Fruit fly (Drosophila melanogaster) whole organism, embryonic: ENCODE data around the gene CG34338.
A peak's percentile ranks its signal among the peaks of the same experiment; 100 is the strongest.

Experiments used
- Awh ChIP-seq: fragments of 200-800 bp; sonication (Bioruptor generic); IDR thresholded peaks from 2 replicates; pipeline ENCODE4, ENCODE4 v1.3.6; 2022; ENCODE audit warnings: missing biosample characterization, missing genetic modification characterization
- CG11723 ChIP-seq: fragments of 200-800 bp; sonication (Bioruptor generic); optimal IDR thresholded peaks from 2 replicates; lab custom pipeline; 2017; ENCODE audit warnings: missing biosample characterization, mild to moderate bottlenecking, missing genetic modification characterization
- CG12236 ChIP-seq: fragments of 200-800 bp; sonication (Bioruptor generic); optimal IDR thresholded peaks from 2 replicates; lab custom pipeline; 2016; ENCODE audit warnings: missing biosample characterization, missing genetic modification characterization
- CG12299 ChIP-seq: fragments of 200-800 bp; sonication (Bioruptor generic); optimal IDR thresholded peaks from 2 replicates; lab custom pipeline; 2018; ENCODE audit warnings: missing biosample characterization, mild to moderate bottlenecking, missing genetic modification characterization
- CG12659 ChIP-seq: fragments of 200-800 bp; sonication (Bioruptor generic); optimal IDR thresholded peaks from 3 replicates; lab custom pipeline; 2017; ENCODE audit warnings: mild to moderate bottlenecking, missing biosample characterization, missing genetic modification reagents, missing genetic modification characterization
- CG12769 ChIP-seq: fragments of 200-800 bp; sonication (Bioruptor generic); optimal IDR thresholded peaks from 2 replicates; lab custom pipeline; 2019; ENCODE audit warnings: missing biosample characterization, mild to moderate bottlenecking, missing genetic modification characterization, moderate library complexity
- CG13775 ChIP-seq: fragments of 200-800 bp; sonication (Bioruptor generic); optimal IDR thresholded peaks from 3 replicates; lab custom pipeline; 2017; ENCODE audit warnings: missing biosample characterization, mild to moderate bottlenecking, missing genetic modification characterization
- CG14667 ChIP-seq: fragments of 200-800 bp; sonication (Bioruptor generic); IDR thresholded peaks from 2 replicates; pipeline ENCODE4 v1.3.6; 2022; ENCODE audit warnings: missing biosample characterization, missing genetic modification characterization
- CG14860 ChIP-seq: fragments of 200-800 bp; sonication (Bioruptor generic); IDR thresholded peaks from 3 replicates; pipeline ENCODE4 v1.3.6; 2022; ENCODE audit warnings: missing biosample characterization, missing genetic modification characterization; ENCODE audit not compliant: partially characterized antibody
- CG1603 ChIP-seq: fragments of 200-800 bp; sonication (Bioruptor generic); optimal IDR thresholded peaks from 2 replicates; lab custom pipeline; 2019; ENCODE audit warnings: missing biosample characterization, mild to moderate bottlenecking, missing genetic modification characterization, moderate library complexity
- CG16779 ChIP-seq: fragments of 200-800 bp; sonication (Bioruptor generic); IDR thresholded peaks from 2 replicates; pipeline ENCODE4 v1.3.6; 2022; ENCODE audit warnings: missing biosample characterization, missing genetic modification characterization
- CG18011 ChIP-seq: fragments of 200-800 bp; sonication (Bioruptor generic); optimal IDR thresholded peaks from 2 replicates; lab custom pipeline; 2017; ENCODE audit warnings: missing biosample characterization, missing genetic modification characterization, mild to moderate bottlenecking, moderate library complexity, missing genotype
- CG2120 ChIP-seq: fragments of 200-800 bp; sonication (Bioruptor generic); optimal IDR thresholded peaks from 3 replicates; lab custom pipeline; 2016; ENCODE audit warnings: missing biosample characterization, missing genetic modification characterization
- CG2202 ChIP-seq: fragments of 200-800 bp; sonication (Bioruptor generic); optimal IDR thresholded peaks from 2 replicates; lab custom pipeline; 2018; ENCODE audit warnings: missing biosample characterization, mild to moderate bottlenecking, missing genetic modification characterization
- CG31388 ChIP-seq: fragments of 200-800 bp; sonication (Bioruptor generic); optimal IDR thresholded peaks from 2 replicates; lab custom pipeline; 2016; ENCODE audit warnings: missing biosample characterization, missing genetic modification characterization
- CG32772 ChIP-seq: fragments of 200-800 bp; sonication (Bioruptor generic); IDR thresholded peaks from 2 replicates; pipeline ENCODE4 v1.3.6; 2022; ENCODE audit warnings: missing biosample characterization, missing genetic modification characterization
- CG3838 ChIP-seq: fragments of 200-800 bp; sonication (Bioruptor generic); optimal IDR thresholded peaks from 3 replicates; lab custom pipeline; 2016; ENCODE audit warnings: missing biosample characterization, missing genetic modification characterization
- CG4404 ChIP-seq: fragments of 200-800 bp; sonication (Bioruptor generic); IDR thresholded peaks from 2 replicates; pipeline ENCODE4 v1.3.6; 2022; ENCODE audit warnings: missing biosample characterization, missing genetic modification characterization
- Ets65A ChIP-seq: fragments of 200-800 bp; sonication (Bioruptor generic); peaks from one replicate; lab custom pipeline; 2016; ENCODE audit warnings: missing biosample characterization, missing genetic modification characterization
- Hsf ChIP-seq: fragments of 200-800 bp; sonication (Bioruptor generic); optimal IDR thresholded peaks from 3 replicates; lab custom pipeline; 2016; ENCODE audit warnings: missing biosample characterization, missing genetic modification characterization
- Lhr ChIP-seq: fragments of 200-800 bp; sonication (Bioruptor generic); optimal IDR thresholded peaks from 3 replicates; lab custom pipeline; 2017; ENCODE audit warnings: mild to moderate bottlenecking, missing biosample characterization, missing genetic modification reagents, missing genetic modification characterization
- Max ChIP-seq: fragments of 200-800 bp; sonication (Bioruptor generic); optimal IDR thresholded peaks from 2 replicates; lab custom pipeline; 2016; ENCODE audit warnings: missing biosample characterization, mild to moderate bottlenecking, missing genetic modification characterization
- Pdp1 ChIP-seq, 2 experiments: fragments of 200-800 bp; sonication (Bioruptor generic); optimal IDR thresholded peaks; 3 replicates each; lab custom pipeline; 2016; ENCODE audit warnings: missing biosample characterization in 2 of 2, missing genetic modification characterization in 2 of 2, mild to moderate bottlenecking in 1 of 2, moderate library complexity in 1 of 2
- Poxn ChIP-seq: fragments of 200-800 bp; sonication (Bioruptor generic); IDR thresholded peaks from 2 replicates; pipeline ENCODE4 v1.3.6; 2022; ENCODE audit warnings: missing biosample characterization, missing genetic modification characterization
- Sox102F ChIP-seq: fragments of 200-800 bp; sonication (Bioruptor generic); optimal IDR thresholded peaks from 2 replicates; lab custom pipeline; 2018; ENCODE audit warnings: missing biosample characterization, mild to moderate bottlenecking, missing genetic modification characterization, moderate library complexity
- Trl ChIP-seq, 3 experiments: fragments of >200 bp in 2 of 3; fragments of 200-800 bp in 1 of 3; sonication (Bioruptor generic) in 1 of 3; optimal IDR thresholded peaks; 2 replicates in 1 of 3; 3 replicates in 2 of 3; lab custom pipeline; 2016 to 2017; ENCODE audit warnings: missing biosample characterization in 1 of 3, missing genetic modification characterization in 1 of 3
- ato ChIP-seq: fragments of 200-800 bp; sonication (Bioruptor generic); IDR thresholded peaks from 2 replicates; pipeline ENCODE4 v1.3.6; 2022; ENCODE audit warnings: missing biosample characterization, missing genetic modification characterization; ENCODE audit not compliant: partially characterized antibody
- btn ChIP-seq: fragments of 200-800 bp; sonication (Bioruptor generic); optimal IDR thresholded peaks from 2 replicates; lab custom pipeline; 2016; ENCODE audit warnings: missing biosample characterization, missing genetic modification characterization
- chif ChIP-seq, 2 experiments: fragments of 200-800 bp; sonication (Bioruptor generic); optimal IDR thresholded peaks; 3 replicates each; lab custom pipeline; 2016; ENCODE audit warnings: missing biosample characterization in 2 of 2, missing genetic modification characterization in 2 of 2
- crp ChIP-seq, 2 experiments: fragments of 200-800 bp; sonication (Bioruptor generic); optimal IDR thresholded peaks; 2 replicates in 1 of 2; 3 replicates in 1 of 2; lab custom pipeline; 2017; ENCODE audit warnings: missing biosample characterization in 2 of 2, missing genetic modification characterization in 2 of 2, mild to moderate bottlenecking in 1 of 2, moderate library complexity in 1 of 2
- en ChIP-seq: fragments of 200-800 bp; sonication (Bioruptor generic); optimal IDR thresholded peaks from 2 replicates; lab custom pipeline; 2016; ENCODE audit warnings: missing biosample characterization, missing genetic modification characterization
- ewg ChIP-seq: fragments of 200-800 bp; sonication (Bioruptor generic); optimal IDR thresholded peaks from 3 replicates; lab custom pipeline; 2017; ENCODE audit warnings: mild to moderate bottlenecking, missing biosample characterization, missing genetic modification reagents, missing genetic modification characterization
- exex ChIP-seq: fragments of 200-800 bp; sonication (Bioruptor generic); optimal IDR thresholded peaks from 4 replicates; lab custom pipeline; 2018; ENCODE audit warnings: missing biosample characterization, mild to moderate bottlenecking, missing genetic modification characterization, moderate library complexity
- gcm ChIP-seq: fragments of 200-800 bp; sonication (Bioruptor generic); optimal IDR thresholded peaks from 2 replicates; lab custom pipeline; 2019; ENCODE audit warnings: missing biosample characterization, mild to moderate bottlenecking, missing genetic modification characterization, moderate library complexity
- h ChIP-seq: fragments of >200 bp; optimal IDR thresholded peaks from 2 replicates; lab custom pipeline; 2017
- her ChIP-seq: fragments of 200-800 bp; sonication (Bioruptor generic); optimal IDR thresholded peaks from 2 replicates; lab custom pipeline; 2016; ENCODE audit warnings: missing biosample characterization, missing genetic modification characterization
- ind ChIP-seq: fragments of 200-800 bp; sonication (Bioruptor generic); optimal IDR thresholded peaks from 3 replicates; lab custom pipeline; 2016; ENCODE audit warnings: missing biosample characterization, missing genetic modification characterization
- insv ChIP-seq, 2 experiments: fragments of 200-800 bp; sonication (Bioruptor generic); optimal IDR thresholded peaks; 3 replicates each; lab custom pipeline; 2016 to 2018; ENCODE audit warnings: missing biosample characterization in 2 of 2, missing genetic modification characterization in 2 of 2
- otp ChIP-seq: fragments of 200-800 bp; sonication (Bioruptor generic); IDR thresholded peaks from 3 replicates; pipeline ENCODE4, ENCODE4 v1.3.6; 2022; ENCODE audit warnings: missing biosample characterization, missing genetic modification characterization
- pnt ChIP-seq: fragments of 200-800 bp; sonication (Bioruptor generic); optimal IDR thresholded peaks from 3 replicates; lab custom pipeline; 2016; ENCODE audit warnings: missing biosample characterization, missing genetic modification characterization
- ranshi ChIP-seq: fragments of 200-800 bp; sonication (Bioruptor generic); IDR thresholded peaks from 2 replicates; pipeline ENCODE4 v1.3.6; 2022; ENCODE audit warnings: missing biosample characterization, missing genetic modification characterization
- sug ChIP-seq: fragments of 200-800 bp; optimal IDR thresholded peaks from 2 replicates; lab custom pipeline; 2019; ENCODE audit warnings: missing biosample characterization, mild to moderate bottlenecking, missing genetic modification characterization, moderate library complexity
- tap ChIP-seq: fragments of 200-800 bp; optimal IDR thresholded peaks from 3 replicates; lab custom pipeline; 2019; ENCODE audit warnings: missing biosample characterization, mild to moderate bottlenecking, missing genetic modification characterization, moderate library complexity
- tio ChIP-seq: fragments of 200-800 bp; sonication (Bioruptor generic); optimal IDR thresholded peaks from 2 replicates; lab custom pipeline; 2017; ENCODE audit warnings: missing biosample characterization, missing genetic modification characterization, inconsistent platforms
- trh ChIP-seq: fragments of 200-800 bp; sonication (Bioruptor generic); optimal IDR thresholded peaks from 2 replicates; lab custom pipeline; 2016; ENCODE audit warnings: missing biosample characterization, missing genetic modification characterization
- twi ChIP-seq: fragments of 200-800 bp; optimal IDR thresholded peaks from 2 replicates; lab custom pipeline; 2019; ENCODE audit warnings: missing biosample characterization, mild to moderate bottlenecking, missing genetic modification characterization, moderate library complexity
- tx ChIP-seq: fragments of 200-800 bp; sonication (Bioruptor generic); optimal IDR thresholded peaks from 2 replicates; lab custom pipeline; 2016; ENCODE audit warnings: missing biosample characterization, missing genetic modification characterization
- zen ChIP-seq: fragments of 200-800 bp; sonication (Bioruptor generic); optimal IDR thresholded peaks from 3 replicates; lab custom pipeline; 2018; ENCODE audit warnings: missing biosample characterization, mild to moderate bottlenecking, missing genetic modification characterization, moderate library complexity

Gene CG34338

DNA sequence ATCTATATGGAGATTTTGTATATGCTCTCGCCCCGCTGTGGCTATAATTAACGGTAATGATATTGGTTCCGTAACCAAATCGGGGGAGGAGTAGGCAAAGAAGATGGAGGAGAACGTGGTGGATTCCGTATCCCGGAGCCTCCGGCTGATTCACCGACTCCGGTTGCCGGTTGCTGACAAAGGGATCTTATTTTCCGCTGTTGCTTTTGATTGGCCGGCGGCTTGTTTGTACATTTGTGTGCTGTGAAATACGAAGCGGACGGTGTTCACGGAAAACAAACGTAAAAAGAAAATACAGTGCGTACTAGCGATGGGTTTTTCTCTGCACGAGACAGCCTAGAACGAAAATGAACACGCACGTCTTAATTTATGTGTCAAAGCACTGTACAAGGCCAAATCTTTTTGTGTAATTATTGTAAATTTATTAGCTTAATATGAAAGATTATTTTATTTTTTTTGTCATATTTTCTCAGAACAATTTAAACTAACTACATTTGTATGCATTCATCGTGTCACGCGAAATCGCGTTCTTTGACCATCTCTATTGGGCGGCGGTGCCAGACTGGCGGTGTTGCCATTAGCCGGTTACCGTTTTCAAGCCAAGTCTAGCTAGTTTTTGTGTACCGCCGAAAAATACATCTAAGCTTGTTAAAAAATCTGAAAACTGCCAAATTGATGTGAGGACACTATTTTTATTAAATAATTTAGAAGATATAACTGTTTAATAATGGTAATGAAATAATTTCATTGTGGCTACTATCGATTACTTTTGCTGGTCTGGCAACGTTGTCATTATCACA, 34.2 kb upstream of the CG34338 start, which contains the start of the genes Pdp and Rab39 (continued):
- TF ChIP-seq ind (GFP tag; lab: Kevin White, UChicago) (peak; percentile 84), otp (GFP tag; lab: Robert Waterston, UW) (no peak), CG12236 (no peak), ato (GFP tag; lab: Robert Waterston, UW) (peak; percentile 63; the same call in 1 of the 2 replicates), CG2202 (peak; percentile 15), sug (tag; lab: Kevin White, UChicago) (peak; percentile 83), Sox102F (GFP tag; lab: Kevin White, UChicago) (peak; percentile 68), tap (tag; lab: Kevin White, UChicago) (no peak), twi (peak; percentile 64), Pdp1 (GFP tag; optimal IDR thresholded peaks at IDR 0.05; lab: Kevin White, UChicago) (peak; percentile 42 to 72), Hsf (GFP tag; lab: Kevin White, UChicago) (peak; percentile 81), Lhr (GFP tag; lab: Kevin White, UChicago) (peak; percentile 51), CG4404 (GFP tag; lab: Robert Waterston, UW) (peak; percentile 82), ranshi (GFP tag; lab: Robert Waterston, UW) (peak; percentile 72; the same call in 1 of the 2 replicates), ewg (GFP tag; lab: Kevin White, UChicago) (peak; percentile 72), gcm (GFP tag; lab: Kevin White, UChicago) (peak; percentile 60), CG14860 (GFP tag; lab: Robert Waterston, UW) (peak; percentile 91), CG13775 (GFP tag; lab: Kevin White, UChicago) (peak; percentile 86), crp (GFP tag; optimal IDR thresholded peaks at IDR 0.05; lab: Kevin White, UChicago) (peak in 1 of 2 experiments; percentile 37), CG31388 (GFP tag; lab: Kevin White, UChicago) (peak; percentile 11), en (GFP tag; lab: Kevin White, UChicago) (peak; percentile 20), CG1603 (tag; lab: Kevin White, UChicago) (peak; percentile 54), exex (no peak), CG12769 (no peak), trh (peak; percentile 61), tio (no peak), CG14667 (GFP tag; lab: Robert Waterston, UW) (peak; percentile 67), Awh (GFP tag; lab: Robert Waterston, UW) (no peak), insv (GFP tag; optimal IDR thresholded peaks at IDR 0.05; lab: Kevin White, UChicago) (peak in 1 of 2 experiments; percentile 50), CG18011 (peak; percentile 53), CG12299 (tag; lab: Kevin White, UChicago) (peak; percentile 51), her (GFP tag; lab: Kevin White, UChicago) (no peak), CG32772 (peak; percentile 77), tx (GFP tag; lab: Kevin White, UChicago) (peak; percentile 35), pnt (peak; percentile 49), Ets65A (GFP tag; lab: Kevin White, UChicago) (peak; percentile 98), CG12659 (peak; percentile 76), CG2120 (GFP tag; lab: Kevin White, UChicago) (peak; percentile 87), CG16779 (GFP tag; lab: Robert Waterston, UW) (no peak), CG11723 (GFP tag; lab: Kevin White, UChicago) (peak; percentile 62), h (no peak), zen (peak; percentile 15), Max (GFP tag; lab: Kevin White, UChicago) (peak; percentile 80), chif (GFP tag; optimal IDR thresholded peaks at IDR 0.05; lab: Kevin White, UChicago) (peak; percentile 63 to 66), Poxn (GFP tag; lab: Robert Waterston, UW) (peak; percentile 19; the same call in 1 of the 2 replicates), Trl (optimal IDR thresholded peaks at IDR 0.05; lab: Kevin White, UChicago) (no peak), Trl (GFP tag; optimal IDR thresholded peaks at IDR 0.05; lab: Kevin White, UChicago) (peak; percentile 44), CG3838 (GFP tag; lab: Kevin White, UChicago) (peak; percentile 17), btn (GFP tag; lab: Kevin White, UChicago) (no peak)
